Fruit fly (Drosophila melanogaster) S2 (cell line): Measurements from ENCODE around the gene yellow-f.

Source experiments
- CG8478 ChIP-seq: fragments of >200 bp; optimal IDR thresholded peaks from 2 replicates; lab custom pipeline; 2018
- CTCF ChIP-seq, 2 experiments: fragments of >200 bp; optimal IDR thresholded peaks; 2 replicates each; lab custom pipeline; 2018

DNA sequence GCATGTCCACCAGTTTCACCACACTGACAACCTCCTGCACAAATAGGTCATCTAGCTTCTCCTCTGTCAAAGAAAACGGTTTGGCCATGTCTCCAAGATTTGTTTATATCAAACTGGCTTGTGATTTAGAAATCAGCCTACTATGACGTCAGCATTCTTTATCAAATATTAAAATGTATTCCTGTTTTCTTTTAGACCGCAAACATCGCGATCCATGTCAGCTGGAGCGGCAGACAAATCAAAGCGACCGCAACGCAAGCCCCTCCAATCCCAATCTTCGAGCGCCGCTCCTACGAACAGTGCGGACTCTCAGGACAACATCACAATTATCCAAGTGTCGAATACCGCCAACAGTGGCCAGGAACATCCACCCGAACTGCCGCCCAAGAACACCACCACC is 4.6 kb downstream of the yellow-f start, which contains the start of gene CG14383:
- TF ChIP-seq CTCF (optimal IDR thresholded peaks at IDR 0.05; lab: Kevin White, UChicago) = no peak
- TF ChIP-seq CG8478 (lab: Kevin White, UChicago) = no peak
